Worm (Caenorhabditis elegans) whole organism, midembryonic: ENCODE data around the gene srx-47.

Source experiments
- cog-1 ChIP-seq: sonication (generic microtip); optimal IDR thresholded peaks from 2 replicates; lab custom pipeline; 2016; ENCODE audit warnings: missing genetic modification characterization, missing compliant biosample characterization
- klf-2 ChIP-seq: fragments of 200-800 bp; sonication (Bioruptor generic); conservative IDR thresholded peaks from 2 replicates; pipeline ENCODE4 v1.3.6; 2022; ENCODE audit warnings: missing genetic modification reagents, missing genetic modification characterization, missing compliant biosample characterization
- med-1 ChIP-seq: sonication (generic microtip); optimal IDR thresholded peaks from 2 replicates; lab custom pipeline; 2017; ENCODE audit warnings: missing genetic modification characterization, mild to moderate bottlenecking, missing compliant biosample characterization, antibody characterized with exemption, missing genetic modification reagents; ENCODE audit not compliant: insufficient read depth

DNA sequence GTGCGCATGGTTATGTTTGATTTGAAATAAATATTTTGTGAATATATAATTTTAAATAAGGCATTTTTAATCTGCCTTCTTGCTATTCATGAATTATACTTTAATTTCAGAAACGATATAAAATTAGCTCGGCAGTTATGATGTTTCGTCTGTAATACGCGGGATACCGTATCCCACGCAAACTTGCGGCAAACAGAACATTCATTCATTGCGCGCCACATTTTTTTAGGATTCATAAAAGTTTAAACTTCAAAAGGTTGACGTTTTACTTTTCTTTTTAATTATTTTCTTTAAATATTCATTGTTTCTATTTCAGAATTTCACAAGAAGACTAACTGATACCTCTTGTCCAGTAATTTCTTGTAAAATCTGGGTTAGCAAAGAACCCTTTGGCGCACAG lies 26.9 kb upstream of the srx-47 start, which contains the start of gene tag-153:
- TF ChIP-seq klf-2 (GFP tag; lab: Robert Waterston, UW) (no peak), med-1 (GFP tag; lab: Kevin White, UChicago) (no peak), cog-1 (no peak)
